Worm (Caenorhabditis elegans): ENCODE data around the gene ceh-99.

DNA sequence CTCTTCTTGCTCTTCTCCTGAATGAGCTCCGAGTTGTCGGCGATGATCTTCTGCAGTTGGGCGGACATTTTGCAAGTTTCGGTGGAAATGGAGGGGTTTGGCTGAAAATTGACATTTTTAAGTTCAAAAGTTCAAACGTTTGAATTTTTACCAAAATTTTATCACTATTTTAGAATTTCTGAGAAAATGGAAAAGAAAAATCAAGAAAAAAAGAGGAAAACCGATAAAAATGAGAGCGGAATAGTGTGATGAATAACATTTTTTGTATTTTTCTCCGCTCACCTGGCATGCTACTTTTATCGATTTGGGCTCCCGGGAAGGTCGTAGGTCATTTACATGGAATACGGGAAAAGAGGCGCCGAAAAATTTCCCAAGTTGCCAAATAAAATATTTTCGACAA is 34.7 kb upstream of the ceh-99 start, which contains the start of gene F15A4.10:
- TF ChIP-seq lsy-2 (tag; optimal IDR thresholded peaks at IDR 0.05) (no peak), ZK546.5 (tag; optimal IDR thresholded peaks at IDR 0.05) (no peak), mab-5 (tag; optimal IDR thresholded peaks at IDR 0.05) (no peak), snpc-4 (tag; optimal IDR thresholded peaks at IDR 0.05) (no peak), sma-9 (GFP tag; optimal IDR thresholded peaks at IDR 0.05) (no peak), sma-9 (tag; optimal IDR thresholded peaks at IDR 0.05) (no peak), elt-1 (tag; optimal IDR thresholded peaks at IDR 0.05) (no peak), nhr-6 (tag; optimal IDR thresholded peaks at IDR 0.05) (no peak), nhr-237 (tag; optimal IDR thresholded peaks at IDR 0.05) (no peak), mdl-1 (tag; optimal IDR thresholded peaks at IDR 0.05) (no peak), alr-1 (tag; optimal IDR thresholded peaks at IDR 0.05) (no peak), F13H6.1 (tag; optimal IDR thresholded peaks at IDR 0.05) (no peak), blmp-1 (tag; optimal IDR thresholded peaks at IDR 0.05; ENCODE audit: insufficient read depth) (no peak), ztf-11 (tag; optimal IDR thresholded peaks at IDR 0.05) (no peak), R02D3.7 (tag; optimal IDR thresholded peaks at IDR 0.05) (no peak)
